Fruit fly (Drosophila melanogaster) whole organism, wandering third instar larva: Measurements from ENCODE around the gene mid.

Source experiments
- Abd-B ChIP-seq: fragments of >200 bp; optimal IDR thresholded peaks from 2 replicates; lab custom pipeline; 2017; ENCODE audit warnings: missing biosample characterization, missing genetic modification characterization
- CG32264 ChIP-seq: fragments of 200-800 bp; sonication (Bioruptor generic); optimal IDR thresholded peaks from 2 replicates; lab custom pipeline; 2016; ENCODE audit warnings: missing biosample characterization, missing genetic modification characterization
- CG9705 ChIP-seq: fragments of 200-800 bp; sonication (Bioruptor generic); optimal IDR thresholded peaks from 2 replicates; lab custom pipeline; 2018; ENCODE audit warnings: missing biosample characterization, mild to moderate bottlenecking, missing genetic modification characterization
- CrebA ChIP-seq: fragments of 200-800 bp; sonication (Bioruptor generic); optimal IDR thresholded peaks from 2 replicates; lab custom pipeline; 2016; ENCODE audit warnings: missing biosample characterization, mild to moderate bottlenecking, missing genetic modification characterization, borderline replicate concordance
- Dfd ChIP-seq: fragments of >200 bp; optimal IDR thresholded peaks from 2 replicates; lab custom pipeline; 2017; ENCODE audit warnings: missing biosample characterization, missing genetic modification characterization
- Dif ChIP-seq: fragments of 200-275, 200-300 bp; sonication (Bioruptor generic); optimal IDR thresholded peaks from 2 replicates; lab custom pipeline; 2018; ENCODE audit warnings: missing biosample characterization, missing genetic modification characterization; ENCODE audit not compliant: partially characterized antibody
- GATAd ChIP-seq: sonication (Bioruptor generic); optimal IDR thresholded peaks from 2 replicates; lab custom pipeline; 2016; ENCODE audit warnings: missing biosample characterization, missing genetic modification characterization
- HLH106 ChIP-seq: fragments of 200-800 bp; optimal IDR thresholded peaks from 3 replicates; lab custom pipeline; 2019; ENCODE audit warnings: missing biosample characterization, mild to moderate bottlenecking, missing genetic modification characterization, moderate library complexity
- Hnf4 ChIP-seq: fragments of 200-800 bp; sonication (Bioruptor generic); optimal IDR thresholded peaks from 2 replicates; lab custom pipeline; 2016; ENCODE audit warnings: missing biosample characterization, mild to moderate bottlenecking, missing genetic modification characterization
- Hr78 ChIP-seq: fragments of >200 bp; optimal IDR thresholded peaks from 2 replicates; lab custom pipeline; 2017; ENCODE audit warnings: missing biosample characterization, missing genetic modification characterization
- Hr83 ChIP-seq: fragments of 200-300 bp; sonication (Bioruptor generic); optimal IDR thresholded peaks from 2 replicates; lab custom pipeline; 2016; ENCODE audit warnings: missing biosample characterization, mild to moderate bottlenecking, missing genetic modification characterization, moderate library complexity; ENCODE audit not compliant: poor library complexity, severe bottlenecking
- Jra ChIP-seq: sonication (Bioruptor generic); optimal IDR thresholded peaks from 2 replicates; lab custom pipeline; 2016; ENCODE audit warnings: missing biosample characterization, missing genetic modification characterization
- Mio ChIP-seq: sonication (Bioruptor generic); optimal IDR thresholded peaks from 2 replicates; lab custom pipeline; 2016; ENCODE audit warnings: missing biosample characterization, missing genetic modification characterization
- Myc ChIP-seq: fragments of >200 bp; optimal IDR thresholded peaks from 2 replicates; lab custom pipeline; 2017
- N ChIP-seq: fragments of >200 bp; optimal IDR thresholded peaks from 2 replicates; lab custom pipeline; 2018; ENCODE audit warnings: missing biosample characterization, missing external identifiers, missing genetic modification characterization
- OdsH ChIP-seq: fragments of 200-800 bp; sonication (Bioruptor generic); optimal IDR thresholded peaks from 2 replicates; lab custom pipeline; 2016; ENCODE audit warnings: missing biosample characterization, mild to moderate bottlenecking, missing genetic modification characterization
- Rel ChIP-seq, 2 experiments: fragments of 200-800 bp; sonication (Bioruptor generic) in 1 of 2; optimal IDR thresholded peaks; 2 replicates in 1 of 2; 3 replicates in 1 of 2; lab custom pipeline; 2016 to 2019; ENCODE audit warnings: mild to moderate bottlenecking in 2 of 2, missing biosample characterization in 2 of 2, missing genetic modification characterization in 2 of 2, moderate library complexity in 1 of 2
- Sp1 ChIP-seq: fragments of 200-800 bp; sonication (Bioruptor generic); optimal IDR thresholded peaks from 3 replicates; lab custom pipeline; 2019; ENCODE audit warnings: missing biosample characterization, mild to moderate bottlenecking, missing genetic modification characterization, moderate library complexity
- Vsx2 ChIP-seq: fragments of 200-300, 225-300 bp; sonication (Bioruptor generic); optimal IDR thresholded peaks from 2 replicates; lab custom pipeline; 2018; ENCODE audit warnings: missing biosample characterization, missing genetic modification characterization; ENCODE audit not compliant: partially characterized antibody
- br ChIP-seq: fragments of 200-800 bp; sonication (Bioruptor generic); optimal IDR thresholded peaks from 2 replicates; lab custom pipeline; 2016; ENCODE audit warnings: missing biosample characterization, missing genetic modification characterization
- brk ChIP-seq: fragments of 200-800 bp; sonication (Bioruptor generic); optimal IDR thresholded peaks from 2 replicates; lab custom pipeline; 2016; ENCODE audit warnings: missing biosample characterization, mild to moderate bottlenecking, missing genetic modification characterization
- dl ChIP-seq, 2 experiments: fragments of 175-275, 200-275 bp in 1 of 2; fragments of 200-275 bp in 1 of 2; sonication (Bioruptor generic); optimal IDR thresholded peaks; lab custom pipeline; 2018; ENCODE audit warnings: mild to moderate bottlenecking in 2 of 2, missing biosample characterization in 2 of 2, missing genetic modification characterization in 2 of 2, moderate library complexity in 2 of 2; ENCODE audit not compliant: partially characterized antibody in 2 of 2, insufficient read depth in 1 of 2
- dmrt93B ChIP-seq: fragments of 200-800 bp; sonication (Bioruptor generic); optimal IDR thresholded peaks from 2 replicates; lab custom pipeline; 2018; ENCODE audit warnings: missing biosample characterization, mild to moderate bottlenecking, missing genetic modification characterization
- dsf ChIP-seq: sonication (Bioruptor generic); optimal IDR thresholded peaks from 2 replicates; lab custom pipeline; 2016; ENCODE audit warnings: missing biosample characterization, missing genetic modification characterization, borderline replicate concordance
- ey ChIP-seq: fragments of 200-800 bp; sonication (Bioruptor generic); optimal IDR thresholded peaks from 2 replicates; lab custom pipeline; 2016; ENCODE audit warnings: missing biosample characterization, missing genetic modification characterization
- foxo ChIP-seq, 2 experiments: fragments of 200-800 bp; sonication (Bioruptor generic); optimal IDR thresholded peaks; 2 replicates in 1 of 2; 3 replicates in 1 of 2; lab custom pipeline; 2016 to 2017; ENCODE audit warnings: missing biosample characterization in 2 of 2, missing genetic modification characterization in 2 of 2
- fru ChIP-seq: fragments of 200-800 bp; sonication (Bioruptor generic); optimal IDR thresholded peaks from 3 replicates; lab custom pipeline; 2016; ENCODE audit warnings: missing biosample characterization, mild to moderate bottlenecking, missing genetic modification characterization
- h ChIP-seq: fragments of 200-800 bp; sonication (Bioruptor generic); optimal IDR thresholded peaks from 3 replicates; lab custom pipeline; 2016; ENCODE audit warnings: missing biosample characterization, mild to moderate bottlenecking, missing genetic modification characterization
- jim ChIP-seq: fragments of 175-275, 200-325 bp; sonication (Bioruptor generic); optimal IDR thresholded peaks from 2 replicates; lab custom pipeline; 2016; ENCODE audit warnings: missing biosample characterization, mild to moderate bottlenecking, missing genetic modification characterization
- lola ChIP-seq: fragments of >200 bp; optimal IDR thresholded peaks from 2 replicates; lab custom pipeline; 2017; ENCODE audit warnings: missing biosample characterization, missing genetic modification characterization
- pan ChIP-seq: fragments of >200 bp; optimal IDR thresholded peaks from 2 replicates; lab custom pipeline; 2017
- psq ChIP-seq: fragments of 200-800 bp; sonication (Bioruptor generic); optimal IDR thresholded peaks from 3 replicates; lab custom pipeline; 2017; ENCODE audit warnings: missing biosample characterization, mild to moderate bottlenecking, missing genetic modification characterization, moderate library complexity
- rgr ChIP-seq: fragments of 200-800 bp; sonication (Bioruptor generic); optimal IDR thresholded peaks from 3 replicates; lab custom pipeline; 2016; ENCODE audit warnings: missing biosample characterization, mild to moderate bottlenecking, missing genetic modification characterization
- sage ChIP-seq: fragments of 200-800 bp; sonication (Bioruptor generic); optimal IDR thresholded peaks from 2 replicates; lab custom pipeline; 2016; ENCODE audit warnings: missing biosample characterization, mild to moderate bottlenecking, missing genetic modification characterization
- sv ChIP-seq: fragments of 200-800 bp; sonication (Bioruptor generic); optimal IDR thresholded peaks from 3 replicates; lab custom pipeline; 2016; ENCODE audit warnings: missing biosample characterization, missing genetic modification characterization
- tai ChIP-seq: sonication (Bioruptor generic); optimal IDR thresholded peaks from 2 replicates; lab custom pipeline; 2016; ENCODE audit warnings: missing biosample characterization, missing genetic modification characterization
- usp ChIP-seq: fragments of >200 bp; optimal IDR thresholded peaks from 2 replicates; lab custom pipeline; 2017; ENCODE audit warnings: missing biosample characterization, missing genetic modification characterization
- woc ChIP-seq: sonication (Bioruptor generic); optimal IDR thresholded peaks from 2 replicates; lab custom pipeline; 2016; ENCODE audit warnings: missing biosample characterization, mild to moderate bottlenecking, missing genetic modification characterization

The mid gene

dm6 chr2L:5442406-5443035, 18.9 kb upstream of the mid start:
- no peak for TF ChIP-seq lola (GFP tag; lab: Kevin White, UChicago)
- TF ChIP-seq woc (GFP tag; lab: Kevin White, UChicago) = no peak
- TF ChIP-seq Myc = no peak
- TF ChIP-seq OdsH (GFP tag; lab: Kevin White, UChicago) = no peak
- no peak for TF ChIP-seq Mio
- no peak for TF ChIP-seq CG32264 (GFP tag; lab: Kevin White, UChicago)
- TF ChIP-seq HLH106 (tag; lab: Kevin White, UChicago) = no peak
- no peak for TF ChIP-seq dl (GFP tag; optimal IDR thresholded peaks at IDR 0.05; lab: Kevin White, UChicago; ENCODE audit: insufficient read depth in 1 of 2, partially characterized antibody in 2 of 2)
- no peak for TF ChIP-seq jim (GFP tag; lab: Kevin White, UChicago)
- TF ChIP-seq fru = no peak
- no peak for TF ChIP-seq h (GFP tag; lab: Kevin White, UChicago)
- TF ChIP-seq br (GFP tag; lab: Kevin White, UChicago) = no peak
- no peak for TF ChIP-seq sage (GFP tag; lab: Kevin White, UChicago)
- no peak for TF ChIP-seq pan
- no peak for TF ChIP-seq CrebA (GFP tag; lab: Kevin White, UChicago)
- no peak for TF ChIP-seq Dfd (GFP tag; lab: Kevin White, UChicago)
- TF ChIP-seq usp = no peak

- TF ChIP-seq tai (GFP tag; lab: Kevin White, UChicago) (peak; percentile 28), Hr83 (GFP tag; lab: Kevin White, UChicago) (no peak), Dif (GFP tag; lab: Kevin White, UChicago) (peak; percentile 2), pan (no peak), br (GFP tag; lab: Kevin White, UChicago) (peak; percentile 59), Hnf4 (GFP tag; lab: Kevin White, UChicago) (peak; percentile 46), CG9705 (GFP tag; lab: Kevin White, UChicago) (peak; percentile 42), Myc (no peak), ey (GFP tag; lab: Kevin White, UChicago) (peak; percentile 35), sage (GFP tag; lab: Kevin White, UChicago) (peak; percentile 47), CG32264 (GFP tag; lab: Kevin White, UChicago) (no peak), rgr (GFP tag; lab: Kevin White, UChicago) (peak; percentile 76), jim (GFP tag; lab: Kevin White, UChicago) (no peak), woc (GFP tag; lab: Kevin White, UChicago) (peak; percentile 28), fru (peak; percentile 68), usp (no peak), foxo (GFP tag; optimal IDR thresholded peaks at IDR 0.05; lab: Kevin White, UChicago) (peak in 1 of 2 experiments; percentile 82), lola (GFP tag; lab: Kevin White, UChicago) (no peak), Hr78 (GFP tag; lab: Kevin White, UChicago) (no peak), brk (peak; percentile 76), Jra (no peak), dmrt93B (GFP tag; lab: Kevin White, UChicago) (peak; percentile 46), Mio (no peak), N (no peak), dsf (GFP tag; lab: Kevin White, UChicago) (no peak), sv (GFP tag; lab: Kevin White, UChicago) (no peak), HLH106 (tag; lab: Kevin White, UChicago) (peak; percentile 68), Sp1 (GFP tag; lab: Kevin White, UChicago) (peak; percentile 83), Abd-B (GFP tag; lab: Kevin White, UChicago) (no peak), GATAd (GFP tag; lab: Kevin White, UChicago) (no peak), Vsx2 (no peak), OdsH (GFP tag; lab: Kevin White, UChicago) (peak; percentile 76), Rel (GFP tag; optimal IDR thresholded peaks at IDR 0.05; lab: Kevin White, UChicago) (no peak), Rel (tag; optimal IDR thresholded peaks at IDR 0.05; lab: Kevin White, UChicago) (no peak), CrebA (GFP tag; lab: Kevin White, UChicago) (no peak), Dfd (GFP tag; lab: Kevin White, UChicago) (no peak), psq (GFP tag; lab: Kevin White, UChicago) (peak; percentile 78), h (GFP tag; lab: Kevin White, UChicago) (peak; percentile 71), dl (GFP tag; optimal IDR thresholded peaks at IDR 0.05; lab: Kevin White, UChicago; ENCODE audit: insufficient read depth in 1 of 2, partially characterized antibody in 2 of 2) (no peak)
Observed at dm6 chr2L:5444675-5445074, 16.8 kb upstream of the mid start.
